Fruit fly (Drosophila melanogaster) whole organism, embryonic: ENCODE results near the gene CG42852.

Experiments used
- Adf1 ChIP-seq: fragments of 200-800 bp; sonication (Bioruptor generic); IDR thresholded peaks from 2 replicates; pipeline ENCODE4 v1.3.6; 2022; ENCODE audit warnings: missing biosample characterization, missing genetic modification characterization
- Bgb ChIP-seq: fragments of 200-800 bp; sonication (Bioruptor generic); IDR thresholded peaks from 2 replicates; pipeline ENCODE4 v1.3.6; 2022; ENCODE audit warnings: missing biosample characterization, missing genetic modification characterization; ENCODE audit not compliant: partially characterized antibody
- CG10565 ChIP-seq: fragments of 200-800 bp; sonication (Bioruptor generic); optimal IDR thresholded peaks from 3 replicates; lab custom pipeline; 2016; ENCODE audit warnings: missing biosample characterization, mild to moderate bottlenecking, missing genetic modification characterization
- CG10959 ChIP-seq: fragments of 200-800 bp; sonication (Bioruptor generic); IDR thresholded peaks from 2 replicates; pipeline ENCODE4 v1.3.6; 2022; ENCODE audit warnings: missing biosample characterization, missing genetic modification characterization
- CG11093 ChIP-seq: fragments of 200-800 bp; sonication (Bioruptor generic); IDR thresholded peaks from 3 replicates; pipeline ENCODE4 v1.3.6; 2022; ENCODE audit warnings: missing biosample characterization, missing genetic modification characterization
- CG11504 ChIP-seq: fragments of 200-800 bp; sonication (Bioruptor generic); optimal IDR thresholded peaks from 3 replicates; lab custom pipeline; 2019; ENCODE audit warnings: missing biosample characterization, mild to moderate bottlenecking, missing genetic modification characterization, moderate library complexity
- CG1233 ChIP-seq: fragments of 200-800 bp; sonication (Bioruptor generic); optimal IDR thresholded peaks from 4 replicates; lab custom pipeline; 2018; ENCODE audit warnings: missing biosample characterization, mild to moderate bottlenecking, missing genetic modification characterization
- CG13123 ChIP-seq: fragments of 200-800 bp; sonication (Bioruptor generic); optimal IDR thresholded peaks from 2 replicates; lab custom pipeline; 2016; ENCODE audit warnings: missing biosample characterization, missing genetic modification characterization
- CG13296 ChIP-seq: fragments of 200-800 bp; sonication (Bioruptor generic); optimal IDR thresholded peaks from 3 replicates; lab custom pipeline; 2018; ENCODE audit warnings: missing biosample characterization, mild to moderate bottlenecking, missing genetic modification characterization
- CG14710 ChIP-seq: fragments of 200-800 bp; sonication (Bioruptor generic); optimal IDR thresholded peaks from 3 replicates; lab custom pipeline; 2019; ENCODE audit warnings: missing biosample characterization, mild to moderate bottlenecking, missing genetic modification characterization, moderate library complexity
- CG15269 ChIP-seq: fragments of 200-800 bp; sonication (Bioruptor generic); optimal IDR thresholded peaks from 2 replicates; lab custom pipeline; 2018; ENCODE audit warnings: missing biosample characterization, mild to moderate bottlenecking, missing genetic modification characterization, moderate library complexity
- CG1529 ChIP-seq: fragments of 200-800 bp; sonication (Bioruptor generic); optimal IDR thresholded peaks from 3 replicates; lab custom pipeline; 2018; ENCODE audit warnings: missing biosample characterization, missing genetic modification characterization
- CG17186 ChIP-seq: fragments of 200-800 bp; sonication (Bioruptor generic); optimal IDR thresholded peaks from 3 replicates; lab custom pipeline; 2017; ENCODE audit warnings: missing biosample characterization, missing genetic modification reagents, missing genetic modification characterization
- CG17359 ChIP-seq: fragments of 200-800 bp; sonication (Bioruptor generic); optimal IDR thresholded peaks from 3 replicates; lab custom pipeline; 2018; ENCODE audit warnings: missing biosample characterization, mild to moderate bottlenecking, missing genetic modification characterization, moderate library complexity
- CG42726 ChIP-seq: fragments of 200-800 bp; sonication (Bioruptor generic); IDR thresholded peaks from 2 replicates; pipeline ENCODE4 v1.3.6; 2022; ENCODE audit warnings: missing biosample characterization, missing genetic modification characterization; ENCODE audit not compliant: partially characterized antibody
- CG4282 ChIP-seq: fragments of 200-800 bp; sonication (Bioruptor generic); optimal IDR thresholded peaks from 2 replicates; lab custom pipeline; 2016; ENCODE audit warnings: missing biosample characterization, missing genetic modification characterization
- CG4707 ChIP-seq: fragments of 200-800 bp; sonication (Bioruptor generic); optimal IDR thresholded peaks from 2 replicates; lab custom pipeline; 2018; ENCODE audit warnings: missing biosample characterization, mild to moderate bottlenecking, missing genetic modification characterization, moderate library complexity
- CG7786 ChIP-seq: fragments of 200-800 bp; sonication (Bioruptor generic); optimal IDR thresholded peaks from 2 replicates; lab custom pipeline; 2016; ENCODE audit warnings: missing biosample characterization, missing genetic modification characterization
- CG7963 ChIP-seq: fragments of 200-800 bp; sonication (Bioruptor generic); IDR thresholded peaks from 3 replicates; pipeline ENCODE4 v1.3.6; 2022; ENCODE audit warnings: missing biosample characterization, missing genetic modification characterization; ENCODE audit not compliant: partially characterized antibody
- CG8281 ChIP-seq: fragments of 200-800 bp; sonication (Bioruptor generic); optimal IDR thresholded peaks from 2 replicates; lab custom pipeline; 2018; ENCODE audit warnings: missing biosample characterization, mild to moderate bottlenecking, missing genetic modification characterization, moderate library complexity
- Chrac-16 ChIP-seq: fragments of 200-800 bp; sonication (Bioruptor generic); optimal IDR thresholded peaks from 3 replicates; lab custom pipeline; 2016; ENCODE audit warnings: missing biosample characterization, missing genetic modification characterization
- Deaf1 ChIP-seq: fragments of 200-800 bp; optimal IDR thresholded peaks from 3 replicates; lab custom pipeline; 2019; ENCODE audit warnings: missing biosample characterization, mild to moderate bottlenecking, missing genetic modification characterization, moderate library complexity
- Dek ChIP-seq: fragments of 200-800 bp; sonication (Bioruptor generic); optimal IDR thresholded peaks from 3 replicates; lab custom pipeline; 2019; ENCODE audit warnings: missing biosample characterization, mild to moderate bottlenecking, missing genetic modification characterization, moderate library complexity
- Dip2 ChIP-seq: fragments of 200-800 bp; sonication (Bioruptor generic); IDR thresholded peaks from 2 replicates; pipeline ENCODE4 v1.3.6; 2022; ENCODE audit warnings: missing biosample characterization, missing genetic modification characterization
- Dll ChIP-seq: fragments of 200-800 bp; sonication (Bioruptor generic); IDR thresholded peaks from 4 replicates; pipeline ENCODE4 v1.3.6; 2022; ENCODE audit warnings: missing biosample characterization, missing genetic modification characterization; ENCODE audit not compliant: partially characterized antibody
- Doc3 ChIP-seq: fragments of 200-800 bp; sonication (Bioruptor generic); IDR thresholded peaks from 3 replicates; pipeline ENCODE4 v1.3.6; 2022; ENCODE audit warnings: missing biosample characterization, missing genetic modification characterization; ENCODE audit not compliant: partially characterized antibody
- Ets65A ChIP-seq: fragments of 200-800 bp; sonication (Bioruptor generic); peaks from one replicate; lab custom pipeline; 2016; ENCODE audit warnings: missing biosample characterization, missing genetic modification characterization
- Gug ChIP-seq: fragments of 200-800 bp; sonication (Bioruptor generic); IDR thresholded peaks from 4 replicates; pipeline ENCODE4 v1.3.6; 2022; ENCODE audit warnings: missing biosample characterization, missing genetic modification characterization
- Kr ChIP-seq: fragments of 200-800 bp; sonication (Bioruptor generic); optimal IDR thresholded peaks from 2 replicates; lab custom pipeline; 2017; ENCODE audit warnings: missing biosample characterization, mild to moderate bottlenecking, missing genetic modification characterization
- Med ChIP-seq: fragments of 200-800 bp; sonication (Bioruptor generic); peaks from one replicate; lab custom pipeline; 2016; ENCODE audit warnings: missing biosample characterization, missing genetic modification characterization, mild to moderate bottlenecking, inconsistent platforms, moderate library complexity
- Myb ChIP-seq: fragments of 200-800 bp; sonication (Bioruptor generic); optimal IDR thresholded peaks from 2 replicates; lab custom pipeline; 2016; ENCODE audit warnings: missing biosample characterization, missing genetic modification characterization
- Vsx1 ChIP-seq: fragments of 200-800 bp; sonication (Bioruptor generic); optimal IDR thresholded peaks from 2 replicates; lab custom pipeline; 2017; ENCODE audit warnings: missing biosample characterization, mild to moderate bottlenecking, missing genetic modification characterization, missing genetic modification reagents
- ab ChIP-seq: fragments of 200-800 bp; sonication (Bioruptor generic); optimal IDR thresholded peaks from 2 replicates; lab custom pipeline; 2016; ENCODE audit warnings: missing biosample characterization, missing genetic modification characterization
- ash1 ChIP-seq: fragments of 200-800 bp; sonication (Bioruptor generic); optimal IDR thresholded peaks from 2 replicates; lab custom pipeline; 2018; ENCODE audit warnings: missing biosample characterization, mild to moderate bottlenecking, missing genetic modification characterization
- az2 ChIP-seq: fragments of 200-800 bp; sonication (Bioruptor generic); optimal IDR thresholded peaks from 3 replicates; lab custom pipeline; 2016; ENCODE audit warnings: missing biosample characterization, missing genetic modification characterization
- bsh ChIP-seq, 2 experiments: fragments of 200-800 bp; sonication (Bioruptor generic); optimal IDR thresholded peaks; 2 replicates each; lab custom pipeline; 2017 to 2018; ENCODE audit warnings: mild to moderate bottlenecking in 2 of 2, missing biosample characterization in 2 of 2, missing genetic modification characterization in 2 of 2, moderate library complexity in 1 of 2
- cad ChIP-seq: fragments of >200 bp; optimal IDR thresholded peaks from 2 replicates; lab custom pipeline; 2017; ENCODE audit warnings: missing biosample characterization, missing genetic modification characterization
- esg ChIP-seq: fragments of 200-800 bp; sonication (Bioruptor generic); conservative IDR thresholded peaks from 2 replicates; pipeline ENCODE4 v1.3.6; 2022; ENCODE audit warnings: missing biosample characterization, missing genetic modification characterization
- gcm2 ChIP-seq: fragments of 200-800 bp; sonication (Bioruptor generic); optimal IDR thresholded peaks from 2 replicates; lab custom pipeline; 2016; ENCODE audit warnings: missing biosample characterization, missing genetic modification characterization
- ind ChIP-seq: fragments of 200-800 bp; sonication (Bioruptor generic); optimal IDR thresholded peaks from 3 replicates; lab custom pipeline; 2016; ENCODE audit warnings: missing biosample characterization, missing genetic modification characterization
- lbe ChIP-seq: fragments of 200-800 bp; sonication (Bioruptor generic); optimal IDR thresholded peaks from 2 replicates; lab custom pipeline; 2016; ENCODE audit warnings: missing biosample characterization, mild to moderate bottlenecking, missing genetic modification characterization
- nom ChIP-seq: fragments of 200-800 bp; sonication (Bioruptor generic); optimal IDR thresholded peaks from 2 replicates; lab custom pipeline; 2017; ENCODE audit warnings: missing biosample characterization, missing genetic modification characterization, mild to moderate bottlenecking, moderate library complexity, missing genetic modification reagents
- p53 ChIP-seq: fragments of 200-800 bp; sonication (Bioruptor generic); optimal IDR thresholded peaks from 2 replicates; lab custom pipeline; 2016; ENCODE audit warnings: missing biosample characterization, missing genetic modification characterization
- pb ChIP-seq: fragments of 200-800 bp; sonication (Bioruptor generic); optimal IDR thresholded peaks from 3 replicates; lab custom pipeline; 2016; ENCODE audit warnings: missing biosample characterization, missing genetic modification characterization
- psq ChIP-seq: fragments of 200-800 bp; sonication (Bioruptor generic); optimal IDR thresholded peaks from 2 replicates; lab custom pipeline; 2017; ENCODE audit warnings: missing biosample characterization, missing genetic modification characterization
- ro ChIP-seq: fragments of 200-800 bp; sonication (Bioruptor generic); IDR thresholded peaks from 2 replicates; pipeline ENCODE4 v1.3.6; 2022; ENCODE audit warnings: missing biosample characterization, missing genetic modification characterization
- sr ChIP-seq: fragments of 200-800 bp; sonication (Bioruptor generic); IDR thresholded peaks from 3 replicates; pipeline ENCODE4 v1.3.6; 2022; ENCODE audit warnings: missing biosample characterization, missing genetic modification characterization
- trh ChIP-seq: fragments of 200-800 bp; sonication (Bioruptor generic); optimal IDR thresholded peaks from 2 replicates; lab custom pipeline; 2016; ENCODE audit warnings: missing biosample characterization, missing genetic modification characterization
- twi ChIP-seq: fragments of 200-800 bp; optimal IDR thresholded peaks from 2 replicates; lab custom pipeline; 2019; ENCODE audit warnings: missing biosample characterization, mild to moderate bottlenecking, missing genetic modification characterization, moderate library complexity
- unpg ChIP-seq: fragments of 200-800 bp; sonication (Bioruptor generic); optimal IDR thresholded peaks from 3 replicates; lab custom pipeline; 2018; ENCODE audit warnings: missing biosample characterization, mild to moderate bottlenecking, missing genetic modification characterization, moderate library complexity

Gene CG42852

DNA sequence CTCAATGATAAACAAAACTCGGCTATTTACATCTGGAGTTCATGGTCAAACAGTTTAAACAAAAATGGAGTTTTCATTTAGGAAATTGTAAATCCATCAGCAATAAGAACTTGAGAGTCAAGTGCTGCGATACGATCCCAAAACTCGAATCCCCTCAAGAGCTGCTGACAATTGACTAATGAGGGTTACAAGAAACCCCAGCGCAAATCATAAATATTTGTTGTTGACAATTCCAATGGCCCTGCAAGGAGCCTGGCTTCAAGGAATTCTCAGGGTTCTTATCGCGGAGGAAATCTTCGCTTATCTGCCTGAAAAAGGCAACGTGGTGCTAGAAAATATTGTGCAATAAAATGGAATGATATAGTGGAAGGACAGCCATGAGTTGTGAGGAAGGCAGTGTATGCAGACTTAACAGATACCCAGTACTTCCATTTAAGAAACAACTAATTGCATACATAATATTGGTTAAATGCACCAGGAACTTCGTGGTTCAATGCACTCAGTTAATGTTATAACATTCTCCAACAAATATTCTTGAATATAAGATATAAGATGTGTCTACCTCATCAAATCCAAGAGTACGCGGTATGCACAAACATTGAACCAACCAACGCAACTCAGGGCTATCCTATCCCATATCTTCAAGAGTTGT is 12.8 kb downstream of the CG42852 start (continued):
- TF ChIP-seq az2 (GFP tag; lab: Kevin White, UChicago) (peak; percentile 40), trh (GFP tag; lab: Kevin White, UChicago) (no peak), ro (GFP tag; lab: Robert Waterston, UW) (no peak), p53 (GFP tag; lab: Kevin White, UChicago) (no peak), Dip2 (GFP tag; lab: Robert Waterston, UW) (no peak), Doc3 (GFP tag; lab: Robert Waterston, UW) (0 out of 3 replicates have a peak, but pooled peaks have one; percentile 14), esg (GFP tag; lab: Robert Waterston, UW) (0 out of 2 replicates have a peak, but pooled peaks have one; percentile 10), bsh (GFP tag; optimal IDR thresholded peaks at IDR 0.05; lab: Kevin White, UChicago) (peak in 1 of 2 experiments; percentile 46), Chrac-16 (GFP tag; lab: Kevin White, UChicago) (peak; percentile 42), lbe (GFP tag; lab: Kevin White, UChicago) (no peak), Adf1 (no peak), Dll (GFP tag; lab: Robert Waterston, UW) (no peak), ash1 (GFP tag; lab: Kevin White, UChicago) (no peak), CG11093 (GFP tag; lab: Robert Waterston, UW) (0 out of 3 replicates have a peak, but pooled peaks have one; percentile 31), CG1529 (GFP tag; lab: Kevin White, UChicago) (no peak), CG42726 (GFP tag; lab: Robert Waterston, UW) (no peak), CG17186 (GFP tag; lab: Kevin White, UChicago) (no peak), CG4282 (GFP tag; lab: Kevin White, UChicago) (no peak), gcm2 (GFP tag; lab: Kevin White, UChicago) (no peak), ind (GFP tag; lab: Kevin White, UChicago) (peak; percentile 15), CG15269 (tag; lab: Kevin White, UChicago) (no peak), CG1233 (GFP tag; lab: Kevin White, UChicago) (peak; percentile 44), CG4707 (GFP tag; lab: Kevin White, UChicago) (no peak), CG10565 (no peak), ab (GFP tag; lab: Kevin White, UChicago) (no peak), CG7786 (GFP tag; lab: Kevin White, UChicago) (no peak), CG10959 (peak; percentile 73), nom (GFP tag; lab: Kevin White, UChicago) (no peak), CG14710 (tag; lab: Kevin White, UChicago) (peak; percentile 25), Kr (GFP tag; lab: Kevin White, UChicago) (peak; percentile 15), CG8281 (tag; lab: Kevin White, UChicago) (peak; percentile 4), CG13123 (GFP tag; lab: Kevin White, UChicago) (no peak), twi (peak; percentile 53), Dek (tag; lab: Kevin White, UChicago) (no peak), Bgb (GFP tag; lab: Robert Waterston, UW) (no peak), unpg (GFP tag; lab: Kevin White, UChicago) (peak; percentile 49), Gug (GFP tag; lab: Robert Waterston, UW) (peak; percentile 32; the same call in 1 of the 4 replicates), CG13296 (GFP tag; lab: Kevin White, UChicago) (no peak), Med (GFP tag; lab: Kevin White, UChicago) (peak; percentile 77), Vsx1 (no peak), cad (GFP tag; lab: Kevin White, UChicago) (peak; percentile 64), CG7963 (no peak), Ets65A (peak; percentile 79), CG17359 (tag; lab: Kevin White, UChicago) (peak; percentile 55), Myb (no peak), sr (GFP tag; lab: Robert Waterston, UW) (no peak), pb (no peak), CG11504 (tag; lab: Kevin White, UChicago) (peak; percentile 34), Deaf1 (tag; lab: Kevin White, UChicago) (no peak), psq (GFP tag; lab: Kevin White, UChicago) (no peak)
